Fruit fly (Drosophila melanogaster) whole organism, wandering third instar larva: Measurements from ENCODE around the gene CG17122.

Source experiments
- Abd-B ChIP-seq: fragments of >200 bp; optimal IDR thresholded peaks from 2 replicates; lab custom pipeline; 2017; ENCODE audit warnings: missing biosample characterization, missing genetic modification characterization
- CG32264 ChIP-seq: fragments of 200-800 bp; sonication (Bioruptor generic); optimal IDR thresholded peaks from 2 replicates; lab custom pipeline; 2016; ENCODE audit warnings: missing biosample characterization, missing genetic modification characterization
- CG9705 ChIP-seq: fragments of 200-800 bp; sonication (Bioruptor generic); optimal IDR thresholded peaks from 2 replicates; lab custom pipeline; 2018; ENCODE audit warnings: missing biosample characterization, mild to moderate bottlenecking, missing genetic modification characterization
- CrebA ChIP-seq: fragments of 200-800 bp; sonication (Bioruptor generic); optimal IDR thresholded peaks from 2 replicates; lab custom pipeline; 2016; ENCODE audit warnings: missing biosample characterization, mild to moderate bottlenecking, missing genetic modification characterization, borderline replicate concordance
- Dfd ChIP-seq: fragments of >200 bp; optimal IDR thresholded peaks from 2 replicates; lab custom pipeline; 2017; ENCODE audit warnings: missing biosample characterization, missing genetic modification characterization
- Dif ChIP-seq: fragments of 200-275, 200-300 bp; sonication (Bioruptor generic); optimal IDR thresholded peaks from 2 replicates; lab custom pipeline; 2018; ENCODE audit warnings: missing biosample characterization, missing genetic modification characterization; ENCODE audit not compliant: partially characterized antibody
- GATAd ChIP-seq: sonication (Bioruptor generic); optimal IDR thresholded peaks from 2 replicates; lab custom pipeline; 2016; ENCODE audit warnings: missing biosample characterization, missing genetic modification characterization
- HLH106 ChIP-seq: fragments of 200-800 bp; optimal IDR thresholded peaks from 3 replicates; lab custom pipeline; 2019; ENCODE audit warnings: missing biosample characterization, mild to moderate bottlenecking, missing genetic modification characterization, moderate library complexity
- Hnf4 ChIP-seq: fragments of 200-800 bp; sonication (Bioruptor generic); optimal IDR thresholded peaks from 2 replicates; lab custom pipeline; 2016; ENCODE audit warnings: missing biosample characterization, mild to moderate bottlenecking, missing genetic modification characterization
- Hr78 ChIP-seq: fragments of >200 bp; optimal IDR thresholded peaks from 2 replicates; lab custom pipeline; 2017; ENCODE audit warnings: missing biosample characterization, missing genetic modification characterization
- Hr83 ChIP-seq: fragments of 200-300 bp; sonication (Bioruptor generic); optimal IDR thresholded peaks from 2 replicates; lab custom pipeline; 2016; ENCODE audit warnings: missing biosample characterization, mild to moderate bottlenecking, missing genetic modification characterization, moderate library complexity; ENCODE audit not compliant: poor library complexity, severe bottlenecking
- Jra ChIP-seq: sonication (Bioruptor generic); optimal IDR thresholded peaks from 2 replicates; lab custom pipeline; 2016; ENCODE audit warnings: missing biosample characterization, missing genetic modification characterization
- Mio ChIP-seq: sonication (Bioruptor generic); optimal IDR thresholded peaks from 2 replicates; lab custom pipeline; 2016; ENCODE audit warnings: missing biosample characterization, missing genetic modification characterization
- Myc ChIP-seq: fragments of >200 bp; optimal IDR thresholded peaks from 2 replicates; lab custom pipeline; 2017
- N ChIP-seq: fragments of >200 bp; optimal IDR thresholded peaks from 2 replicates; lab custom pipeline; 2018; ENCODE audit warnings: missing biosample characterization, missing external identifiers, missing genetic modification characterization
- OdsH ChIP-seq: fragments of 200-800 bp; sonication (Bioruptor generic); optimal IDR thresholded peaks from 2 replicates; lab custom pipeline; 2016; ENCODE audit warnings: missing biosample characterization, mild to moderate bottlenecking, missing genetic modification characterization
- Rel ChIP-seq, 2 experiments: fragments of 200-800 bp; sonication (Bioruptor generic) in 1 of 2; optimal IDR thresholded peaks; 2 replicates in 1 of 2; 3 replicates in 1 of 2; lab custom pipeline; 2016 to 2019; ENCODE audit warnings: mild to moderate bottlenecking in 2 of 2, missing biosample characterization in 2 of 2, missing genetic modification characterization in 2 of 2, moderate library complexity in 1 of 2
- Sp1 ChIP-seq: fragments of 200-800 bp; sonication (Bioruptor generic); optimal IDR thresholded peaks from 3 replicates; lab custom pipeline; 2019; ENCODE audit warnings: missing biosample characterization, mild to moderate bottlenecking, missing genetic modification characterization, moderate library complexity
- Vsx2 ChIP-seq: fragments of 200-300, 225-300 bp; sonication (Bioruptor generic); optimal IDR thresholded peaks from 2 replicates; lab custom pipeline; 2018; ENCODE audit warnings: missing biosample characterization, missing genetic modification characterization; ENCODE audit not compliant: partially characterized antibody
- br ChIP-seq: fragments of 200-800 bp; sonication (Bioruptor generic); optimal IDR thresholded peaks from 2 replicates; lab custom pipeline; 2016; ENCODE audit warnings: missing biosample characterization, missing genetic modification characterization
- brk ChIP-seq: fragments of 200-800 bp; sonication (Bioruptor generic); optimal IDR thresholded peaks from 2 replicates; lab custom pipeline; 2016; ENCODE audit warnings: missing biosample characterization, mild to moderate bottlenecking, missing genetic modification characterization
- dl ChIP-seq, 2 experiments: fragments of 175-275, 200-275 bp in 1 of 2; fragments of 200-275 bp in 1 of 2; sonication (Bioruptor generic); optimal IDR thresholded peaks; lab custom pipeline; 2018; ENCODE audit warnings: mild to moderate bottlenecking in 2 of 2, missing biosample characterization in 2 of 2, missing genetic modification characterization in 2 of 2, moderate library complexity in 2 of 2; ENCODE audit not compliant: partially characterized antibody in 2 of 2, insufficient read depth in 1 of 2
- dmrt93B ChIP-seq: fragments of 200-800 bp; sonication (Bioruptor generic); optimal IDR thresholded peaks from 2 replicates; lab custom pipeline; 2018; ENCODE audit warnings: missing biosample characterization, mild to moderate bottlenecking, missing genetic modification characterization
- dsf ChIP-seq: sonication (Bioruptor generic); optimal IDR thresholded peaks from 2 replicates; lab custom pipeline; 2016; ENCODE audit warnings: missing biosample characterization, missing genetic modification characterization, borderline replicate concordance
- ey ChIP-seq: fragments of 200-800 bp; sonication (Bioruptor generic); optimal IDR thresholded peaks from 2 replicates; lab custom pipeline; 2016; ENCODE audit warnings: missing biosample characterization, missing genetic modification characterization
- foxo ChIP-seq, 2 experiments: fragments of 200-800 bp; sonication (Bioruptor generic); optimal IDR thresholded peaks; 2 replicates in 1 of 2; 3 replicates in 1 of 2; lab custom pipeline; 2016 to 2017; ENCODE audit warnings: missing biosample characterization in 2 of 2, missing genetic modification characterization in 2 of 2
- fru ChIP-seq: fragments of 200-800 bp; sonication (Bioruptor generic); optimal IDR thresholded peaks from 3 replicates; lab custom pipeline; 2016; ENCODE audit warnings: missing biosample characterization, mild to moderate bottlenecking, missing genetic modification characterization
- h ChIP-seq: fragments of 200-800 bp; sonication (Bioruptor generic); optimal IDR thresholded peaks from 3 replicates; lab custom pipeline; 2016; ENCODE audit warnings: missing biosample characterization, mild to moderate bottlenecking, missing genetic modification characterization
- jim ChIP-seq: fragments of 175-275, 200-325 bp; sonication (Bioruptor generic); optimal IDR thresholded peaks from 2 replicates; lab custom pipeline; 2016; ENCODE audit warnings: missing biosample characterization, mild to moderate bottlenecking, missing genetic modification characterization
- lola ChIP-seq: fragments of >200 bp; optimal IDR thresholded peaks from 2 replicates; lab custom pipeline; 2017; ENCODE audit warnings: missing biosample characterization, missing genetic modification characterization
- pan ChIP-seq: fragments of >200 bp; optimal IDR thresholded peaks from 2 replicates; lab custom pipeline; 2017
- psq ChIP-seq: fragments of 200-800 bp; sonication (Bioruptor generic); optimal IDR thresholded peaks from 3 replicates; lab custom pipeline; 2017; ENCODE audit warnings: missing biosample characterization, mild to moderate bottlenecking, missing genetic modification characterization, moderate library complexity
- rgr ChIP-seq: fragments of 200-800 bp; sonication (Bioruptor generic); optimal IDR thresholded peaks from 3 replicates; lab custom pipeline; 2016; ENCODE audit warnings: missing biosample characterization, mild to moderate bottlenecking, missing genetic modification characterization
- sage ChIP-seq: fragments of 200-800 bp; sonication (Bioruptor generic); optimal IDR thresholded peaks from 2 replicates; lab custom pipeline; 2016; ENCODE audit warnings: missing biosample characterization, mild to moderate bottlenecking, missing genetic modification characterization
- sv ChIP-seq: fragments of 200-800 bp; sonication (Bioruptor generic); optimal IDR thresholded peaks from 3 replicates; lab custom pipeline; 2016; ENCODE audit warnings: missing biosample characterization, missing genetic modification characterization
- tai ChIP-seq: sonication (Bioruptor generic); optimal IDR thresholded peaks from 2 replicates; lab custom pipeline; 2016; ENCODE audit warnings: missing biosample characterization, missing genetic modification characterization
- usp ChIP-seq: fragments of >200 bp; optimal IDR thresholded peaks from 2 replicates; lab custom pipeline; 2017; ENCODE audit warnings: missing biosample characterization, missing genetic modification characterization
- woc ChIP-seq: sonication (Bioruptor generic); optimal IDR thresholded peaks from 2 replicates; lab custom pipeline; 2016; ENCODE audit warnings: missing biosample characterization, mild to moderate bottlenecking, missing genetic modification characterization

The CG17122 gene

dm6 chr3L:20309758-20310733, 34.9 kb upstream of the CG17122 start:
- TF ChIP-seq jim (GFP tag; lab: Kevin White, UChicago) (no peak), Hnf4 (peak; percentile 57), rgr (peak; percentile 66), CG9705 (peak; percentile 18), HLH106 (tag; lab: Kevin White, UChicago) (peak; percentile 23), CrebA (no peak), Dif (GFP tag; lab: Kevin White, UChicago) (no peak), fru (GFP tag; lab: Kevin White, UChicago) (no peak), CG32264 (no peak), dmrt93B (GFP tag; lab: Kevin White, UChicago) (no peak), dl (GFP tag; optimal IDR thresholded peaks at IDR 0.05; lab: Kevin White, UChicago; ENCODE audit: insufficient read depth in 1 of 2, partially characterized antibody in 2 of 2) (peak in 1 of 2 experiments; percentile 19), Abd-B (GFP tag; lab: Kevin White, UChicago) (no peak), GATAd (GFP tag; lab: Kevin White, UChicago) (no peak), ey (GFP tag; lab: Kevin White, UChicago) (no peak), sv (GFP tag; lab: Kevin White, UChicago) (peak; percentile 43), Jra (GFP tag; lab: Kevin White, UChicago) (no peak), N (no peak), Rel (GFP tag; optimal IDR thresholded peaks at IDR 0.05; lab: Kevin White, UChicago) (no peak), Rel (tag; optimal IDR thresholded peaks at IDR 0.05; lab: Kevin White, UChicago) (peak; percentile 33), Dfd (GFP tag; lab: Kevin White, UChicago) (no peak), pan (no peak), woc (GFP tag; lab: Kevin White, UChicago) (no peak), br (GFP tag; lab: Kevin White, UChicago) (no peak), tai (GFP tag; lab: Kevin White, UChicago) (no peak), Sp1 (GFP tag; lab: Kevin White, UChicago) (no peak), Hr83 (GFP tag; lab: Kevin White, UChicago) (peak; percentile 38), dsf (GFP tag; lab: Kevin White, UChicago) (no peak), Myc (peak; percentile 39), Vsx2 (GFP tag; lab: Kevin White, UChicago) (no peak), Hr78 (GFP tag; lab: Kevin White, UChicago) (no peak), psq (GFP tag; lab: Kevin White, UChicago) (peak; percentile 54), OdsH (GFP tag; lab: Kevin White, UChicago) (no peak), lola (GFP tag; lab: Kevin White, UChicago) (no peak), usp (GFP tag; lab: Kevin White, UChicago) (no peak), foxo (GFP tag; optimal IDR thresholded peaks at IDR 0.05; lab: Kevin White, UChicago) (peak in 1 of 2 experiments; percentile 53), brk (GFP tag; lab: Kevin White, UChicago) (no peak), h (GFP tag; lab: Kevin White, UChicago) (no peak), Mio (GFP tag; lab: Kevin White, UChicago) (no peak), sage (no peak)

DNA sequence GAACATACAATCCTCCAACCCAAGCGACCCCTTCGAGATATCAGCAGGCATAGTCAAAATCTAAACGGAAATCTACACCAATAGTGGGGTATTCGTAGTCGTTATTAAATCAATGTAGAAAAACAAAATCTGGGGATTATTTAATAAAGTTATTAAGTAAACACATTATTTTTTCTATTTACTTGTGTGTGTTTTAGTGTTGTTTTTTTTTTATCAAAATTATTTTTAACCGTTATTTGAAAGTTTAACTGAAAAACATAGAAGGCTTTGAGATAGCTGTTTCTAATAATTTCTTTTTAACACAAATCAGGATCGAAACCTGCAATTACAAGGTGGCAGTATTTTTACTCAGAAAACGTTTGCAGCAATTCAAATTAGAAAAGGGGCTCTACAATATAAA, 34.2 kb upstream of the CG17122 start, which contains the start of gene polo:
polo (plus strand) TSS at position 301 of the 400 bp plus-strand sequence.
- TF ChIP-seq fru (GFP tag; lab: Kevin White, UChicago) (no peak), Myc (no peak), N (no peak), HLH106 (tag; lab: Kevin White, UChicago) (no peak), h (GFP tag; lab: Kevin White, UChicago) (no peak)
